Fruit fly (Drosophila melanogaster) whole organism, embryonic: ENCODE data around the gene Mipp2.

ENCODE experiments used
- ATbp ChIP-seq: fragments of 200-800 bp; sonication (Bioruptor generic); optimal IDR thresholded peaks from 2 replicates; lab custom pipeline; 2017; ENCODE audit warnings: missing biosample characterization, mild to moderate bottlenecking, missing genetic modification characterization, missing genetic modification reagents
- CG10654 ChIP-seq: fragments of 200-800 bp; sonication (Bioruptor generic); optimal IDR thresholded peaks from 2 replicates; lab custom pipeline; 2016; ENCODE audit warnings: missing biosample characterization, missing genetic modification characterization
- CG10959 ChIP-seq: fragments of 200-800 bp; sonication (Bioruptor generic); IDR thresholded peaks from 2 replicates; pipeline ENCODE4 v1.3.6; 2022; ENCODE audit warnings: missing biosample characterization, missing genetic modification characterization
- CG11247 ChIP-seq: fragments of 200-800 bp; sonication (Bioruptor generic); IDR thresholded peaks from 2 replicates; pipeline ENCODE4 v1.3.6; 2022; ENCODE audit warnings: missing biosample characterization, missing genetic modification characterization
- CG11398 ChIP-seq: fragments of 200-800 bp; sonication (Bioruptor generic); optimal IDR thresholded peaks from 2 replicates; lab custom pipeline; 2016; ENCODE audit warnings: missing biosample characterization, missing genetic modification characterization
- CG11504 ChIP-seq: fragments of 200-800 bp; sonication (Bioruptor generic); optimal IDR thresholded peaks from 3 replicates; lab custom pipeline; 2019; ENCODE audit warnings: missing biosample characterization, mild to moderate bottlenecking, missing genetic modification characterization, moderate library complexity
- CG11695 ChIP-seq: fragments of 200-800 bp; sonication (Bioruptor generic); IDR thresholded peaks from 3 replicates; pipeline ENCODE4 v1.3.6; 2022; ENCODE audit warnings: missing biosample characterization, missing genetic modification characterization
- CG13424 ChIP-seq: fragments of 200-800 bp; sonication (Bioruptor generic); optimal IDR thresholded peaks from 2 replicates; lab custom pipeline; 2019; ENCODE audit warnings: missing biosample characterization, mild to moderate bottlenecking, missing genetic modification characterization, moderate library complexity
- CG14441 ChIP-seq: fragments of 200-800 bp; sonication (Bioruptor generic); IDR thresholded peaks from 2 replicates; pipeline ENCODE4 v1.3.6; 2022; ENCODE audit warnings: missing biosample characterization, missing genetic modification characterization
- CG14667 ChIP-seq: fragments of 200-800 bp; sonication (Bioruptor generic); IDR thresholded peaks from 2 replicates; pipeline ENCODE4 v1.3.6; 2022; ENCODE audit warnings: missing biosample characterization, missing genetic modification characterization
- CG14965 ChIP-seq: fragments of 200-800 bp; sonication (Bioruptor generic); optimal IDR thresholded peaks from 2 replicates; lab custom pipeline; 2016; ENCODE audit warnings: missing biosample characterization, missing genetic modification characterization, borderline replicate concordance
- CG1603 ChIP-seq: fragments of 200-800 bp; sonication (Bioruptor generic); optimal IDR thresholded peaks from 2 replicates; lab custom pipeline; 2019; ENCODE audit warnings: missing biosample characterization, mild to moderate bottlenecking, missing genetic modification characterization, moderate library complexity
- CG16863 ChIP-seq: fragments of 200-800 bp; sonication (Bioruptor generic); optimal IDR thresholded peaks from 3 replicates; lab custom pipeline; 2016; ENCODE audit warnings: missing biosample characterization, missing genetic modification characterization
- CG18476 ChIP-seq: fragments of 200-800 bp; sonication (Bioruptor generic); optimal IDR thresholded peaks from 2 replicates; lab custom pipeline; 2016; ENCODE audit warnings: missing biosample characterization, mild to moderate bottlenecking, missing genetic modification characterization
- CG31365 ChIP-seq: fragments of 200-800 bp; sonication (Bioruptor generic); optimal IDR thresholded peaks from 2 replicates; lab custom pipeline; 2018; ENCODE audit warnings: missing biosample characterization, mild to moderate bottlenecking, missing genetic modification characterization
- CG32767 ChIP-seq: fragments of 200-800 bp; sonication (Bioruptor generic); IDR thresholded peaks from 2 replicates; pipeline ENCODE4 v1.3.6; 2022; ENCODE audit warnings: missing biosample characterization, missing genetic modification characterization
- CG5953 ChIP-seq: fragments of 200-800 bp; sonication (Bioruptor generic); IDR thresholded peaks from 2 replicates; pipeline ENCODE4 v1.3.6; 2022; ENCODE audit warnings: missing biosample characterization, missing genetic modification characterization
- Camta ChIP-seq: fragments of 200-800 bp; sonication (Bioruptor generic); optimal IDR thresholded peaks from 2 replicates; lab custom pipeline; 2016; ENCODE audit warnings: missing biosample characterization, missing genetic modification characterization
- CkIIα-i1 ChIP-seq: fragments of 200-800 bp; sonication (Bioruptor generic); IDR thresholded peaks from 2 replicates; pipeline ENCODE4 v1.3.6; 2022; ENCODE audit warnings: missing biosample characterization, missing genetic modification characterization
- Doc2 ChIP-seq: fragments of 200-800 bp; sonication (Bioruptor generic); IDR thresholded peaks from 2 replicates; pipeline ENCODE4 v1.3.6; 2022; ENCODE audit warnings: missing biosample characterization, missing genetic modification characterization
- Fer1 ChIP-seq: fragments of 200-800 bp; sonication (Bioruptor generic); optimal IDR thresholded peaks from 2 replicates; lab custom pipeline; 2017; ENCODE audit warnings: missing biosample characterization, mild to moderate bottlenecking, missing genetic modification characterization
- H2.0 ChIP-seq: fragments of 200-800 bp; sonication (Bioruptor generic); IDR thresholded peaks from 2 replicates; pipeline ENCODE4 v1.3.6; 2022; ENCODE audit warnings: missing biosample characterization, missing genetic modification characterization
- HLH3B ChIP-seq: fragments of 200-800 bp; sonication (Bioruptor generic); IDR thresholded peaks from 2 replicates; pipeline ENCODE4 v1.3.6; 2022; ENCODE audit warnings: missing biosample characterization, missing genetic modification characterization
- Hr51 ChIP-seq, 2 experiments: fragments of 200-800 bp; sonication (Bioruptor generic); optimal IDR thresholded peaks; 2 replicates in 1 of 2; 3 replicates in 1 of 2; lab custom pipeline; 2016 to 2018; ENCODE audit warnings: missing biosample characterization in 2 of 2, missing genetic modification characterization in 2 of 2, mild to moderate bottlenecking in 1 of 2, moderate library complexity in 1 of 2
- Meics ChIP-seq: fragments of 200-800 bp; sonication (Bioruptor generic); optimal IDR thresholded peaks from 2 replicates; lab custom pipeline; 2017; ENCODE audit warnings: missing biosample characterization, mild to moderate bottlenecking, missing genetic modification characterization
- Nf-YA ChIP-seq: fragments of 200-800 bp; sonication (Bioruptor generic); IDR thresholded peaks from 2 replicates; pipeline ENCODE4 v1.3.6; 2022; ENCODE audit warnings: missing biosample characterization, missing genetic modification characterization
- Ravus ChIP-seq: fragments of 200-800 bp; sonication (Bioruptor generic); IDR thresholded peaks from 2 replicates; pipeline ENCODE4 v1.3.6; 2022; ENCODE audit warnings: missing biosample characterization, missing genetic modification characterization
- Rx ChIP-seq: fragments of 200-800 bp; sonication (Bioruptor generic); IDR thresholded peaks from 2 replicates; pipeline ENCODE4 v1.3.6; 2022; ENCODE audit warnings: missing biosample characterization, missing genetic modification characterization
- Stat92E ChIP-seq, 3 experiments: fragments of >200 bp in 2 of 3; fragments of 200-800 bp in 1 of 3; sonication (Bioruptor generic) in 1 of 3; optimal IDR thresholded peaks; 2 replicates each; lab custom pipeline; 2017 to 2019; ENCODE audit warnings: missing biosample characterization in 3 of 3, missing genetic modification characterization in 3 of 3, mild to moderate bottlenecking in 1 of 3, moderate library complexity in 1 of 3
- ara ChIP-seq: fragments of 200-800 bp; sonication (Bioruptor generic); IDR thresholded peaks from 2 replicates; pipeline ENCODE4 v1.3.6; 2022; ENCODE audit warnings: missing biosample characterization, missing genetic modification characterization
- bsh ChIP-seq, 2 experiments: fragments of 200-800 bp; sonication (Bioruptor generic); optimal IDR thresholded peaks; 2 replicates each; lab custom pipeline; 2017 to 2018; ENCODE audit warnings: mild to moderate bottlenecking in 2 of 2, missing biosample characterization in 2 of 2, missing genetic modification characterization in 2 of 2, moderate library complexity in 1 of 2
- fd96Cb ChIP-seq: fragments of 200-800 bp; sonication (Bioruptor generic); optimal IDR thresholded peaks from 2 replicates; lab custom pipeline; 2018; ENCODE audit warnings: missing biosample characterization, mild to moderate bottlenecking, missing genetic modification characterization, moderate library complexity
- gem ChIP-seq: fragments of 200-800 bp; sonication (Bioruptor generic); optimal IDR thresholded peaks from 2 replicates; lab custom pipeline; 2019; ENCODE audit warnings: missing biosample characterization, mild to moderate bottlenecking, missing genetic modification characterization, moderate library complexity
- hkb ChIP-seq, 2 experiments: fragments of 200-800 bp in 1 of 2; fragments of >200 bp in 1 of 2; sonication (Bioruptor generic) in 1 of 2; IDR thresholded peaks in 1 of 2; optimal IDR thresholded peaks in 1 of 2; 2 replicates each; pipeline versions ENCODE4 v1.3.6 to Lab custom; 2017 to 2022; ENCODE audit warnings: missing biosample characterization in 1 of 2, missing genetic modification characterization in 1 of 2
- lab ChIP-seq: fragments of 200-800 bp; sonication (Bioruptor generic); optimal IDR thresholded peaks from 3 replicates; lab custom pipeline; 2017; ENCODE audit warnings: missing biosample characterization, missing genetic modification characterization, mild to moderate bottlenecking, moderate library complexity, missing genetic modification reagents
- lilli ChIP-seq: fragments of 200-800 bp; sonication (Bioruptor generic); optimal IDR thresholded peaks from 3 replicates; lab custom pipeline; 2016; ENCODE audit warnings: missing biosample characterization, missing genetic modification characterization
- otp ChIP-seq: fragments of 200-800 bp; sonication (Bioruptor generic); IDR thresholded peaks from 3 replicates; pipeline ENCODE4, ENCODE4 v1.3.6; 2022; ENCODE audit warnings: missing biosample characterization, missing genetic modification characterization
- pan ChIP-seq, 4 experiments: fragments of >200 bp in 3 of 4; fragments of 200-800 bp in 1 of 4; sonication (Bioruptor generic) in 1 of 4; optimal IDR thresholded peaks in 3 of 4; IDR thresholded peaks in 1 of 4; 2 replicates each; pipeline versions ENCODE4 v1.3.6 to Lab custom; 2017 to 2022; ENCODE audit warnings: missing biosample characterization in 2 of 4, missing genetic modification characterization in 2 of 4, mixed read lengths in 1 of 4
- ranshi ChIP-seq: fragments of 200-800 bp; sonication (Bioruptor generic); IDR thresholded peaks from 2 replicates; pipeline ENCODE4 v1.3.6; 2022; ENCODE audit warnings: missing biosample characterization, missing genetic modification characterization
- row ChIP-seq: fragments of 200-800 bp; sonication (Bioruptor generic); IDR thresholded peaks from 3 replicates; pipeline ENCODE4 v1.3.6; 2022; ENCODE audit warnings: missing biosample characterization, missing genetic modification characterization
- sens-2 ChIP-seq: fragments of 200-800 bp; sonication (Bioruptor generic); IDR thresholded peaks from 2 replicates; pipeline ENCODE4 v1.3.6; 2022; ENCODE audit warnings: missing biosample characterization, missing genetic modification characterization
- seq ChIP-seq: fragments of 200-800 bp; sonication (Bioruptor generic); IDR thresholded peaks from 2 replicates; pipeline ENCODE4 v1.3.6; 2022; ENCODE audit warnings: missing biosample characterization, missing genetic modification characterization
- sisA ChIP-seq: fragments of 200-800 bp; sonication (Bioruptor generic); IDR thresholded peaks from 2 replicates; pipeline ENCODE4 v1.3.6; 2022; ENCODE audit warnings: missing biosample characterization, missing genetic modification characterization
- so ChIP-seq: fragments of 200-800 bp; sonication (Bioruptor generic); IDR thresholded peaks from 3 replicates; pipeline ENCODE4 v1.3.6; 2022; ENCODE audit warnings: missing biosample characterization, missing genetic modification characterization
- stc ChIP-seq: fragments of 200-800 bp; sonication (Bioruptor generic); IDR thresholded peaks from 2 replicates; pipeline ENCODE4 v1.3.6; 2022; ENCODE audit warnings: missing biosample characterization, missing genetic modification characterization
- vvl ChIP-seq: fragments of 200-800 bp; sonication (Bioruptor generic); IDR thresholded peaks from 2 replicates; pipeline ENCODE4 v1.3.6; 2022; ENCODE audit warnings: missing biosample characterization, missing genetic modification characterization
- zfh1 ChIP-seq: fragments of 200-800 bp; sonication (Bioruptor generic); IDR thresholded peaks from 3 replicates; pipeline ENCODE4 v1.3.6; 2022; ENCODE audit warnings: missing biosample characterization, missing genetic modification characterization

The Mipp2 gene

DNA sequence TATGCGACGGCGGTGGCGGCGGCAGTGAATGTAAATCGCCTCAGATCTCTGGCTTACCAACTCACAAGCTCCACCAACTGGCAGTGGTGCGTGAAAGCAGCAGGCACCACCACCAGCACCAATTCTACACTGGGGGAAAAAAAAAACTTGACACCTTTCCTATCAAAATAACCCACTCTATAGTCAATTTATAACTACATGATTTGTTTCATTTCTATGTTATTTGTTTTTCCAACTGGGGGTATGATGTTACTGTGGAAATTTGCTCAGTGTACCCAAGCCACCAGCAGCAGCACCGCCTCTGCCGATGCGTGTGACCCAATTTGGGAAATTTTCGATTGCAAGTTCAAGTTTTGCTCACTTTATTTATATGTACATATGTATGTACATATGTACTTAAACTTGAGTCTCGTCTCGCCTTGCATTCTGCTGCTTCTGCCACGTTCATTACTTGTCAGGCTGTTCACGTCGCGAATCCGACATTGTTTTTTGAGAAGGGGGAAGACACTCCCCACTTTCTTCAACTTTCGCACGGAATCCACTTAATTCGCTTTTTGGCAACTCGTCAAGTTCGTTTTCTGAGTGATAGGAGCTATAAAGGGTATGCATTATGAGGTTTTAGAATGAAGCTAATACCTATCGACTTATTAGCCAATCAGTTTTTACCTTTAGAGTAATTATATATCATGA, 32.0 kb downstream of the Mipp2 start (continued):
- TF ChIP-seq Rx (peak; percentile 20; the same call in 1 of the 2 replicates), CG13424 (tag; lab: Kevin White, UChicago) (peak; percentile 11), Meics (no peak), CG16863 (GFP tag; lab: Kevin White, UChicago) (peak; percentile 0), H2.0 (GFP tag; lab: Robert Waterston, UW) (peak; percentile 41; the same call in 1 of the 2 replicates), bsh (GFP tag; optimal IDR thresholded peaks at IDR 0.05; lab: Kevin White, UChicago) (peak in 1 of 2 experiments; percentile 48), so (GFP tag; lab: Robert Waterston, UW) (0 out of 3 replicates have a peak, but pooled peaks have one; percentile 20), Camta (GFP tag; lab: Kevin White, UChicago) (no peak), Doc2 (GFP tag; lab: Robert Waterston, UW) (no peak), CG11695 (0 out of 3 replicates have a peak, but pooled peaks have one; percentile 33), CG1603 (no peak), gem (tag; lab: Kevin White, UChicago) (peak; percentile 42), fd96Cb (peak; percentile 33), CG5953 (peak; percentile 48; the same call in 1 of the 2 replicates), row (peak; percentile 37; the same call in 2 of the 3 replicates), CG11398 (no peak), CG31365 (no peak), lilli (GFP tag; lab: Kevin White, UChicago) (no peak), sens-2 (GFP tag; lab: Robert Waterston, UW) (0 out of 2 replicates have a peak, but pooled peaks have one; percentile 26), ATbp (GFP tag; lab: Kevin White, UChicago) (peak; percentile 49), HLH3B (GFP tag; lab: Robert Waterston, UW) (peak; percentile 38; the same call in 1 of the 2 replicates), CG11504 (tag; lab: Kevin White, UChicago) (peak; percentile 57), CG14965 (GFP tag; lab: Kevin White, UChicago) (no peak), Hr51 (GFP tag; optimal IDR thresholded peaks at IDR 0.05; lab: Kevin White, UChicago) (peak in 1 of 2 experiments; percentile 43), CG14667 (no peak), lab (GFP tag; lab: Kevin White, UChicago) (peak; percentile 1), ranshi (GFP tag; lab: Robert Waterston, UW) (no peak), Ravus (GFP tag; lab: Robert Waterston, UW) (no peak), pan (optimal IDR thresholded peaks at IDR 0.05; lab: Kevin White, UChicago) (no peak), pan (GFP tag; optimal IDR thresholded peaks at IDR 0.05 in 1 of 2, IDR thresholded peaks at IDR 0.05 in 1 of 2) (peak in 1 of 2 experiments; percentile 43), zfh1 (GFP tag; lab: Robert Waterston, UW) (peak; percentile 60; the same call in 2 of the 3 replicates), otp (GFP tag; lab: Robert Waterston, UW) (0 out of 3 replicates have a peak, but pooled peaks have one; percentile 31), CG32767 (no peak), CG10654 (no peak), stc (GFP tag; lab: Robert Waterston, UW) (peak; percentile 49; the same call in 1 of the 2 replicates), seq (GFP tag; lab: Robert Waterston, UW) (no peak), Fer1 (GFP tag; lab: Kevin White, UChicago) (no peak), CkIIα-i1 (GFP tag; lab: Robert Waterston, UW) (no peak), Stat92E (GFP tag; optimal IDR thresholded peaks at IDR 0.05; lab: Kevin White, UChicago) (no peak), hkb (optimal IDR thresholded peaks at IDR 0.05; lab: Kevin White, UChicago) (no peak), hkb (GFP tag; IDR thresholded peaks at IDR 0.05; lab: Robert Waterston, UW) (peak; percentile 47; the same call in 1 of the 2 replicates), CG14441 (GFP tag; lab: Robert Waterston, UW) (peak; percentile 43; the same call in 1 of the 2 replicates), CG18476 (GFP tag; lab: Kevin White, UChicago) (no peak), Nf-YA (GFP tag; lab: Robert Waterston, UW) (peak; percentile 47; the same call in 1 of the 2 replicates), ara (GFP tag; lab: Robert Waterston, UW) (peak; percentile 47; the same call in 1 of the 2 replicates), vvl (peak; percentile 78), CG11247 (GFP tag; lab: Robert Waterston, UW) (no peak), sisA (peak; percentile 56; the same call in 1 of the 2 replicates), CG10959 (GFP tag; lab: Robert Waterston, UW) (0 out of 2 replicates have a peak, but pooled peaks have one; percentile 13)
